Fruit fly (Drosophila melanogaster) S2 (cell line): Measurements from ENCODE around the gene Vha100-5.

Experiments
- CG8478 ChIP-seq: fragments of >200 bp; optimal IDR thresholded peaks from 2 replicates; lab custom pipeline; 2018
- CTCF ChIP-seq, 2 experiments: fragments of >200 bp; optimal IDR thresholded peaks; 2 replicates each; lab custom pipeline; 2018

dm6 chr2L:11740595-11740994 lies 1.8 kb downstream of the Vha100-5 start:
- no peak for TF ChIP-seq CG8478
- TF ChIP-seq CTCF (optimal IDR thresholded peaks at IDR 0.05; lab: Kevin White, UChicago): no peak
